Worm (Caenorhabditis elegans): ENCODE measurements around the gene ahsa-1.

ahsa-1 gene

ce11 chrV:15078560-15078959 lies 6.6 kb downstream of the ahsa-1 start:
- TF ChIP-seq sem-2 (GFP tag; optimal IDR thresholded peaks at IDR 0.05), result no peak
- TF ChIP-seq mab-5 (tag; optimal IDR thresholded peaks at IDR 0.05), result peak; percentile 16
- no peak for TF ChIP-seq lsy-2 (tag; optimal IDR thresholded peaks at IDR 0.05)
- TF ChIP-seq unc-62 (GFP tag; optimal IDR thresholded peaks at IDR 0.05), result peak; percentile 82
- no peak for TF ChIP-seq ceh-83 (GFP tag; optimal IDR thresholded peaks at IDR 0.05)
- peak; percentile 19 for TF ChIP-seq unc-120 (tag; optimal IDR thresholded peaks at IDR 0.05; ENCODE audit: poor library complexity, severe bottlenecking)
- no peak for TF ChIP-seq elt-1 (tag; optimal IDR thresholded peaks at IDR 0.05; ENCODE audit: borderline replicate concordance, insufficient read depth)
- TF ChIP-seq unc-39 (tag; optimal IDR thresholded peaks at IDR 0.05), result no peak
- no peak for TF ChIP-seq bed-3 (GFP tag; optimal IDR thresholded peaks at IDR 0.05)

DNA sequence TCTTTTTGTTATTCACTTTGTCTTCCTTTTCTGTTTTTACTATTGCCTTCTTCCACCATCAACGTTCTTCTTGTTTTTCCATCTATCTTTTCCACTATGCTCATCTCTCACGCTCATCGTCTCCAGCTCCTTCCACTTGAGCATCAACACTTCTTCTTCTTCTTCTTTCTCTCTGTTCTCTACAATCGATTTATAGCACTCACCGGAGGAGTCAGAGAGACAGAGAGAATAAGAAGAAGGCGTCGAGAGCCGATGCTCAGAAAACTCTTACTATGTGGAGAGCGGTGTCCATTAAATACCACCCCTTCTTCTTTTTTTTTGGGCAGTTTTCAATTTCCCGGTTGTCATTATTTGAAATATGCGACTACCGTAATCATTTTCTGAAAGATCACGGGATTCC lies 10.3 kb downstream of the ahsa-1 start:
- TF ChIP-seq ceh-39 (tag; optimal IDR thresholded peaks at IDR 0.05), result no peak
- peak; percentile 60 for TF ChIP-seq ces-1 (GFP tag; optimal IDR thresholded peaks at IDR 0.05)

- TF ChIP-seq unc-62 (GFP tag; optimal IDR thresholded peaks at IDR 0.05) (no peak), tbx-8 (GFP tag; optimal IDR thresholded peaks at IDR 0.05) (no peak), ztf-11 (tag; optimal IDR thresholded peaks at IDR 0.05) (no peak), M03D4.4 (tag; optimal IDR thresholded peaks at IDR 0.05) (no peak), nhr-237 (tag; optimal IDR thresholded peaks at IDR 0.05) (no peak), elt-1 (tag; optimal IDR thresholded peaks at IDR 0.05; ENCODE audit: borderline replicate concordance, insufficient read depth) (peak; percentile 36), ceh-83 (GFP tag; optimal IDR thresholded peaks at IDR 0.05) (no peak), unc-120 (tag; optimal IDR thresholded peaks at IDR 0.05; ENCODE audit: poor library complexity, severe bottlenecking) (no peak), nhr-76 (tag; optimal IDR thresholded peaks at IDR 0.05) (no peak), nhr-2 (tag; optimal IDR thresholded peaks at IDR 0.05) (no peak), cnd-1 (tag; optimal IDR thresholded peaks at IDR 0.05) (no peak), drap-1 (GFP tag; optimal IDR thresholded peaks at IDR 0.05) (peak; percentile 70), ces-1 (GFP tag; optimal IDR thresholded peaks at IDR 0.05) (peak; percentile 95)
Measured at ce11 chrV:15072738-15073137, 12.4 kb downstream of the ahsa-1 start.

DNA sequence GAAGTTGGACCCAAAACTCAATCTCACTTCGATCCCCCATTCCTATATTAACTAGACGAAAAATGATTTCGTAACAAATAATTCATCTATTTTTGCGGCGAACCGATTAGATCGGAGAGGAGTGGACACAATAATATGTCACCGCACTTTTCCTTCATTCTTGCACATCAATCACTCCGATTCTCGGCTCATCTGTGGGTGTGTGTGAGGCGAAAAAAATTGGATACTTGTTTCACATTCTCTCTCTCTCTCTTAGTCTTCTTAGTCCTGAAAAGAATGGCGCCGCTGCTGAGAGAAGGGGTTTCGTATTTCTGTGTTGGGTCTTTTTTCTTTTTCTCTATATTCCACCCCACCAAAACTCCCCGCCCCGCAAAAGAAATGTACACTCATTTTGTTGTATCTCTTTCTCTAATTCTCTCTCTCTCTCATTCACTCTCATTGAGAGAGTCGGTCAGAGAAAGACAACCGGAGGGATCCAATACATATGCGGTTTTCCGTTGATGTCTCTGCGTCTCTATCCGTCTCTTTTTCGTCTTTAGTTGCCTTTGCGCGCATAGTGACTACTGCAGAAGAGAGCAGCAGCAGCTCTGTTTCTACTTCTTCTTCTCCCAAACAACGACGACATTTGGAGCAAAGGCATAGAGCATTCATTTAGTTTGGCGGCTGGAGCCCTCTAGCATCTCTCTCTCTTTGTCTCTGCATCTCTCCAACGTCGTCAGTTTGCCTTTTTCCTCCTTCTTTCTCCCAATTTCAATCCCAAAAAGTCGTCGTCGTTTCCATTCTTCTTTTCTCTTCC lies 14.0 kb downstream of the ahsa-1 start, which contains the start of gene unc-76:
unc-76 (plus strand) TSS at position 746 of the 796 bp plus-strand sequence.
- TF ChIP-seq ceh-39 (tag; optimal IDR thresholded peaks at IDR 0.05) (peak; percentile 65), sptf-1 (tag; optimal IDR thresholded peaks at IDR 0.05) (peak; percentile 35), cnd-1 (tag; optimal IDR thresholded peaks at IDR 0.05) (peak; percentile 26), bed-3 (GFP tag; optimal IDR thresholded peaks at IDR 0.05) (no peak), elt-3 (tag; optimal IDR thresholded peaks at IDR 0.05) (no peak), zip-8 (tag; optimal IDR thresholded peaks at IDR 0.05) (no peak), tbx-8 (GFP tag; optimal IDR thresholded peaks at IDR 0.05) (no peak), unc-120 (tag; optimal IDR thresholded peaks at IDR 0.05; ENCODE audit: poor library complexity, severe bottlenecking) (peak; percentile 99), mab-5 (tag; optimal IDR thresholded peaks at IDR 0.05) (no peak), ceh-83 (GFP tag; optimal IDR thresholded peaks at IDR 0.05) (no peak), nhr-12 (tag; optimal IDR thresholded peaks at IDR 0.05) (no peak), ztf-11 (tag; optimal IDR thresholded peaks at IDR 0.05) (no peak), ceh-43 (GFP tag; optimal IDR thresholded peaks at IDR 0.05) (no peak), unc-62 (GFP tag; optimal IDR thresholded peaks at IDR 0.05) (peak; percentile 94), lsy-2 (tag; optimal IDR thresholded peaks at IDR 0.05) (peak; percentile 52), nhr-2 (tag; optimal IDR thresholded peaks at IDR 0.05) (peak; percentile 39), ham-2 (GFP tag; optimal IDR thresholded peaks at IDR 0.05) (no peak), elt-1 (tag; optimal IDR thresholded peaks at IDR 0.05; ENCODE audit: borderline replicate concordance, insufficient read depth) (no peak), mep-1 (tag; optimal IDR thresholded peaks at IDR 0.05) (peak; percentile 44), hlh-1 (tag; optimal IDR thresholded peaks at IDR 0.05) (peak; percentile 62), ces-1 (GFP tag; optimal IDR thresholded peaks at IDR 0.05) (peak; percentile 91), flh-1 (GFP tag; optimal IDR thresholded peaks at IDR 0.05) (no peak), pha-4 (tag; optimal IDR thresholded peaks at IDR 0.05) (peak; percentile 79), M03D4.4 (tag; optimal IDR thresholded peaks at IDR 0.05) (no peak), nhr-28 (tag; optimal IDR thresholded peaks at IDR 0.05) (no peak), blmp-1 (tag; optimal IDR thresholded peaks at IDR 0.05) (no peak), nhr-237 (tag; optimal IDR thresholded peaks at IDR 0.05) (peak; percentile 60), lin-32 (GFP tag; optimal IDR thresholded peaks at IDR 0.05) (no peak), mls-2 (tag; optimal IDR thresholded peaks at IDR 0.05) (peak; percentile 57), sem-2 (GFP tag; optimal IDR thresholded peaks at IDR 0.05) (no peak), unc-39 (tag; optimal IDR thresholded peaks at IDR 0.05) (no peak), snpc-4 (tag; optimal IDR thresholded peaks at IDR 0.05) (no peak), lin-13 (tag; optimal IDR thresholded peaks at IDR 0.05) (no peak), drap-1 (GFP tag; optimal IDR thresholded peaks at IDR 0.05) (peak; percentile 80), nhr-76 (tag; optimal IDR thresholded peaks at IDR 0.05) (no peak)
